Fruit fly (Drosophila melanogaster) whole organism, embryonic: Measurements from ENCODE around the gene Kap3.

ENCODE experiments used
- Aef1 ChIP-seq: fragments of 200-800 bp; sonication (Bioruptor generic); IDR thresholded peaks from 3 replicates; pipeline ENCODE4 v1.3.6; 2022; ENCODE audit warnings: missing biosample characterization, missing genetic modification characterization
- Antp ChIP-seq: fragments of 200-800 bp; sonication (Bioruptor generic); optimal IDR thresholded peaks from 3 replicates; lab custom pipeline; 2016; ENCODE audit warnings: missing biosample characterization, missing genetic modification characterization
- Awh ChIP-seq: fragments of 200-800 bp; sonication (Bioruptor generic); IDR thresholded peaks from 2 replicates; pipeline ENCODE4, ENCODE4 v1.3.6; 2022; ENCODE audit warnings: missing biosample characterization, missing genetic modification characterization
- B-H1 ChIP-seq: fragments of 200-800 bp; sonication (Bioruptor generic); IDR thresholded peaks from 3 replicates; pipeline ENCODE4 v1.3.6; 2022; ENCODE audit warnings: missing biosample characterization, missing genetic modification characterization
- CG10147 ChIP-seq: fragments of 200-800 bp; sonication (Bioruptor generic); optimal IDR thresholded peaks from 2 replicates; lab custom pipeline; 2019; ENCODE audit warnings: missing biosample characterization, mild to moderate bottlenecking, missing genetic modification characterization, moderate library complexity
- CG10274 ChIP-seq: fragments of 200-800 bp; sonication (Bioruptor generic); optimal IDR thresholded peaks from 3 replicates; lab custom pipeline; 2017; ENCODE audit warnings: missing biosample characterization, mild to moderate bottlenecking, missing genetic modification characterization
- CG11504 ChIP-seq: fragments of 200-800 bp; sonication (Bioruptor generic); optimal IDR thresholded peaks from 3 replicates; lab custom pipeline; 2019; ENCODE audit warnings: missing biosample characterization, mild to moderate bottlenecking, missing genetic modification characterization, moderate library complexity
- CG11695 ChIP-seq: fragments of 200-800 bp; sonication (Bioruptor generic); IDR thresholded peaks from 3 replicates; pipeline ENCODE4 v1.3.6; 2022; ENCODE audit warnings: missing biosample characterization, missing genetic modification characterization
- CG12236 ChIP-seq: fragments of 200-800 bp; sonication (Bioruptor generic); optimal IDR thresholded peaks from 2 replicates; lab custom pipeline; 2016; ENCODE audit warnings: missing biosample characterization, missing genetic modification characterization
- CG1233 ChIP-seq: fragments of 200-800 bp; sonication (Bioruptor generic); optimal IDR thresholded peaks from 4 replicates; lab custom pipeline; 2018; ENCODE audit warnings: missing biosample characterization, mild to moderate bottlenecking, missing genetic modification characterization
- CG12769 ChIP-seq: fragments of 200-800 bp; sonication (Bioruptor generic); optimal IDR thresholded peaks from 2 replicates; lab custom pipeline; 2019; ENCODE audit warnings: missing biosample characterization, mild to moderate bottlenecking, missing genetic modification characterization, moderate library complexity
- CG13424 ChIP-seq: fragments of 200-800 bp; sonication (Bioruptor generic); optimal IDR thresholded peaks from 2 replicates; lab custom pipeline; 2019; ENCODE audit warnings: missing biosample characterization, mild to moderate bottlenecking, missing genetic modification characterization, moderate library complexity
- CG13775 ChIP-seq: fragments of 200-800 bp; sonication (Bioruptor generic); optimal IDR thresholded peaks from 3 replicates; lab custom pipeline; 2017; ENCODE audit warnings: missing biosample characterization, mild to moderate bottlenecking, missing genetic modification characterization
- CG15479 ChIP-seq: fragments of 200-800 bp; sonication (Bioruptor generic); optimal IDR thresholded peaks from 3 replicates; lab custom pipeline; 2019; ENCODE audit warnings: missing biosample characterization, mild to moderate bottlenecking, missing genetic modification characterization, moderate library complexity
- CG16813 ChIP-seq: fragments of 200-800 bp; sonication (Bioruptor generic); IDR thresholded peaks from 3 replicates; pipeline ENCODE4 v1.3.6; 2022; ENCODE audit warnings: missing biosample characterization, missing genetic modification characterization; ENCODE audit not compliant: partially characterized antibody
- CG17612 ChIP-seq: fragments of 200-800 bp; sonication (Bioruptor generic); IDR thresholded peaks from 2 replicates; pipeline ENCODE4 v1.3.6; 2022; ENCODE audit warnings: missing biosample characterization, missing genetic modification characterization
- CG2678 ChIP-seq: fragments of 200-800 bp; sonication (Bioruptor generic); optimal IDR thresholded peaks from 3 replicates; lab custom pipeline; 2019; ENCODE audit warnings: missing biosample characterization, mild to moderate bottlenecking, missing genetic modification characterization, moderate library complexity
- CG2889 ChIP-seq: fragments of 200-800 bp; sonication (Bioruptor generic); IDR thresholded peaks from 3 replicates; pipeline ENCODE4 v1.3.6; 2022; ENCODE audit warnings: missing biosample characterization, missing genetic modification characterization
- CG30403 ChIP-seq: fragments of 200-800 bp; sonication (Bioruptor generic); optimal IDR thresholded peaks from 3 replicates; lab custom pipeline; 2016; ENCODE audit warnings: missing biosample characterization, missing genetic modification characterization
- CG32532 ChIP-seq: fragments of 200-800 bp; sonication (Bioruptor generic); IDR thresholded peaks from 2 replicates; pipeline ENCODE4 v1.3.6; 2022; ENCODE audit warnings: missing biosample characterization, missing genetic modification characterization
- CG32772 ChIP-seq: fragments of 200-800 bp; sonication (Bioruptor generic); IDR thresholded peaks from 2 replicates; pipeline ENCODE4 v1.3.6; 2022; ENCODE audit warnings: missing biosample characterization, missing genetic modification characterization
- CG7786 ChIP-seq: fragments of 200-800 bp; sonication (Bioruptor generic); optimal IDR thresholded peaks from 2 replicates; lab custom pipeline; 2016; ENCODE audit warnings: missing biosample characterization, missing genetic modification characterization
- CG8290 ChIP-seq, 3 experiments: fragments of 200-800 bp; sonication (Bioruptor generic); optimal IDR thresholded peaks; 2 replicates each; lab custom pipeline; 2016 to 2019; ENCODE audit warnings: missing biosample characterization in 3 of 3, missing genetic modification characterization in 3 of 3, mild to moderate bottlenecking in 2 of 3, moderate library complexity in 1 of 3
- CG8765 ChIP-seq: fragments of 200-800 bp; sonication (Bioruptor generic); IDR thresholded peaks from 2 replicates; pipeline ENCODE4 v1.3.6; 2022; ENCODE audit warnings: missing biosample characterization, missing genetic modification characterization
- CTCF ChIP-seq: fragments of 200-800 bp; sonication (Bioruptor generic); optimal IDR thresholded peaks from 2 replicates; lab custom pipeline; 2017; ENCODE audit warnings: missing biosample characterization, mild to moderate bottlenecking, missing genetic modification characterization, moderate library complexity
- Chrac-16 ChIP-seq: fragments of 200-800 bp; sonication (Bioruptor generic); optimal IDR thresholded peaks from 3 replicates; lab custom pipeline; 2016; ENCODE audit warnings: missing biosample characterization, missing genetic modification characterization
- Eip74EF ChIP-seq, 2 experiments: fragments of 200-800 bp in 1 of 2; fragments of >200 bp in 1 of 2; sonication (Bioruptor generic) in 1 of 2; optimal IDR thresholded peaks; 2 replicates each; lab custom pipeline; 2017 to 2019; ENCODE audit warnings: missing biosample characterization in 2 of 2, missing genetic modification characterization in 2 of 2, mild to moderate bottlenecking in 1 of 2, moderate library complexity in 1 of 2
- HLHmδ ChIP-seq: fragments of 200-800 bp; sonication (Bioruptor generic); optimal IDR thresholded peaks from 2 replicates; lab custom pipeline; 2018; ENCODE audit warnings: missing biosample characterization, mild to moderate bottlenecking, missing genetic modification characterization, moderate library complexity
- Hmr ChIP-seq: fragments of 200-800 bp; sonication (Bioruptor generic); optimal IDR thresholded peaks from 3 replicates; lab custom pipeline; 2017; ENCODE audit warnings: mild to moderate bottlenecking, missing biosample characterization, missing genetic modification reagents, missing genetic modification characterization
- Hr3 ChIP-seq: fragments of 200-800 bp; sonication (Bioruptor generic); optimal IDR thresholded peaks from 3 replicates; lab custom pipeline; 2016; ENCODE audit warnings: missing biosample characterization, missing genetic modification characterization
- Hr78 ChIP-seq, 2 experiments: fragments of 200-800 bp in 1 of 2; fragments of >200 bp in 1 of 2; sonication (Bioruptor generic) in 1 of 2; optimal IDR thresholded peaks; 2 replicates each; lab custom pipeline; 2017 to 2019; ENCODE audit warnings: missing biosample characterization in 2 of 2, missing genetic modification characterization in 2 of 2, mild to moderate bottlenecking in 1 of 2, moderate library complexity in 1 of 2
- Ptx1 ChIP-seq: fragments of 200-800 bp; sonication (Bioruptor generic); IDR thresholded peaks from 2 replicates; pipeline ENCODE4 v1.3.6; 2022; ENCODE audit warnings: missing biosample characterization, missing genetic modification characterization
- Sox102F ChIP-seq: fragments of 200-800 bp; sonication (Bioruptor generic); optimal IDR thresholded peaks from 2 replicates; lab custom pipeline; 2018; ENCODE audit warnings: missing biosample characterization, mild to moderate bottlenecking, missing genetic modification characterization, moderate library complexity
- Sry-δ ChIP-seq: fragments of 200-800 bp; sonication (Bioruptor generic); optimal IDR thresholded peaks from 2 replicates; lab custom pipeline; 2016; ENCODE audit warnings: missing biosample characterization, missing genetic modification characterization
- amos ChIP-seq: fragments of 200-800 bp; sonication (Bioruptor generic); IDR thresholded peaks from 2 replicates; pipeline ENCODE4 v1.3.6; 2022; ENCODE audit warnings: missing biosample characterization, missing genetic modification characterization; ENCODE audit not compliant: partially characterized antibody
- bigmax ChIP-seq: fragments of 200-800 bp; sonication (Bioruptor generic); optimal IDR thresholded peaks from 2 replicates; lab custom pipeline; 2018; ENCODE audit warnings: missing biosample characterization, mild to moderate bottlenecking, missing genetic modification characterization
- bowl ChIP-seq: fragments of 200-800 bp; sonication (Bioruptor generic); IDR thresholded peaks from 2 replicates; pipeline ENCODE4 v1.3.6; 2022; ENCODE audit warnings: missing biosample characterization, missing genetic modification characterization
- br ChIP-seq: fragments of >200 bp; optimal IDR thresholded peaks from 2 replicates; lab custom pipeline; 2017
- bsh ChIP-seq, 2 experiments: fragments of 200-800 bp; sonication (Bioruptor generic); optimal IDR thresholded peaks; 2 replicates each; lab custom pipeline; 2017 to 2018; ENCODE audit warnings: mild to moderate bottlenecking in 2 of 2, missing biosample characterization in 2 of 2, missing genetic modification characterization in 2 of 2, moderate library complexity in 1 of 2
- dimm ChIP-seq: fragments of 200-800 bp; sonication (Bioruptor generic); IDR thresholded peaks from 2 replicates; pipeline ENCODE4 v1.3.6; 2022; ENCODE audit warnings: missing biosample characterization, missing genetic modification characterization
- dpn ChIP-seq, 2 experiments: fragments of 200-800 bp; sonication (Bioruptor generic); optimal IDR thresholded peaks; 3 replicates each; lab custom pipeline; 2016; ENCODE audit warnings: missing biosample characterization in 2 of 2, missing genetic modification characterization in 2 of 2
- grau ChIP-seq: fragments of 200-800 bp; optimal IDR thresholded peaks from 3 replicates; lab custom pipeline; 2019; ENCODE audit warnings: missing biosample characterization, mild to moderate bottlenecking, missing genetic modification characterization, moderate library complexity
- ind ChIP-seq: fragments of 200-800 bp; sonication (Bioruptor generic); optimal IDR thresholded peaks from 3 replicates; lab custom pipeline; 2016; ENCODE audit warnings: missing biosample characterization, missing genetic modification characterization
- lilli ChIP-seq: fragments of 200-800 bp; sonication (Bioruptor generic); optimal IDR thresholded peaks from 3 replicates; lab custom pipeline; 2016; ENCODE audit warnings: missing biosample characterization, missing genetic modification characterization
- lmd ChIP-seq: fragments of 200-800 bp; sonication (Bioruptor generic); IDR thresholded peaks from 2 replicates; pipeline ENCODE4 v1.3.6; 2022; ENCODE audit warnings: missing biosample characterization, missing genetic modification characterization
- lola ChIP-seq, 3 experiments: fragments of >200 bp in 2 of 3; fragments of 200-800 bp in 1 of 3; sonication (Bioruptor generic) in 1 of 3; optimal IDR thresholded peaks; 2 replicates each; lab custom pipeline; 2017 to 2019; ENCODE audit warnings: missing biosample characterization in 3 of 3, missing genetic modification characterization in 3 of 3, mild to moderate bottlenecking in 1 of 3, moderate library complexity in 1 of 3
- sens ChIP-seq: fragments of 200-800 bp; sonication (Bioruptor generic); peaks from one replicate; lab custom pipeline; 2016; ENCODE audit warnings: missing biosample characterization, missing genetic modification characterization
- seq ChIP-seq: fragments of 200-800 bp; sonication (Bioruptor generic); IDR thresholded peaks from 2 replicates; pipeline ENCODE4 v1.3.6; 2022; ENCODE audit warnings: missing biosample characterization, missing genetic modification characterization
- sug ChIP-seq: fragments of 200-800 bp; optimal IDR thresholded peaks from 2 replicates; lab custom pipeline; 2019; ENCODE audit warnings: missing biosample characterization, mild to moderate bottlenecking, missing genetic modification characterization, moderate library complexity
- tll ChIP-seq, 2 experiments: fragments of 200-800 bp in 1 of 2; fragments of >200 bp in 1 of 2; sonication (Bioruptor generic) in 1 of 2; optimal IDR thresholded peaks; 2 replicates each; lab custom pipeline; 2017 to 2019; ENCODE audit warnings: missing biosample characterization in 2 of 2, missing genetic modification characterization in 2 of 2, mild to moderate bottlenecking in 1 of 2, moderate library complexity in 1 of 2
- tup ChIP-seq: fragments of 200-800 bp; sonication (Bioruptor generic); optimal IDR thresholded peaks from 2 replicates; lab custom pipeline; 2016; ENCODE audit warnings: missing biosample characterization, mild to moderate bottlenecking, missing genetic modification characterization, moderate library complexity
- wek ChIP-seq: fragments of 200-800 bp; sonication (Bioruptor generic); optimal IDR thresholded peaks from 3 replicates; lab custom pipeline; 2018; ENCODE audit warnings: missing biosample characterization, mild to moderate bottlenecking, missing genetic modification characterization, moderate library complexity

Kap3 gene

DNA sequence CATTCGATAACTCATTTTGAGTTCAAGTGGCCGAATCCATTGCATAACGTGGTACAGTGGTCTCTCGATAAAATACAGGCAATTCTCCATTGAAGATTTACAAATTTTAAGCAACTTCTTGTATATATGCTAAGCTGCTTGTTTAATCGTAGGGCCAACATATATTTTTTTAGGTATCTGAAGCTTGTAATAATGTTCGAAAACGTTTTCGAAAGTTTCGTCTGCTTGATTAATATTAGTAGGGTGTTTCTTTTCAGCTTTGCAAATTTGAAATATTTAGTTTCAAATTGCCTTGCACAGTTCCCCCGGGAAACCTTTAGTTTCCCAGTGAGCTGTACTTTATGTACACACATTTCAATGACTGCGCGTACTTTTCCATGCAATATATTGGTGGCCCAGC is 39.9 kb upstream of the Kap3 start (continued):
- no peak for TF ChIP-seq lola (GFP tag; optimal IDR thresholded peaks at IDR 0.05; lab: Kevin White, UChicago)
- TF ChIP-seq dpn (GFP tag; optimal IDR thresholded peaks at IDR 0.05; lab: Kevin White, UChicago): peak in 1 of 2 experiments; percentile 6
- TF ChIP-seq tup (GFP tag; lab: Kevin White, UChicago): no peak
- no peak for TF ChIP-seq CG12769 (tag; lab: Kevin White, UChicago)
- TF ChIP-seq Ptx1 (GFP tag; lab: Robert Waterston, UW): no peak
- no peak for TF ChIP-seq CTCF (GFP tag; lab: Kevin White, UChicago)
- 0 out of 2 replicates have a peak, but pooled peaks have one; percentile 17 for TF ChIP-seq lmd (GFP tag; lab: Robert Waterston, UW)
- TF ChIP-seq Sry-δ (GFP tag; lab: Kevin White, UChicago): no peak
- TF ChIP-seq CG10147: peak; percentile 5
- TF ChIP-seq bsh (GFP tag; optimal IDR thresholded peaks at IDR 0.05; lab: Kevin White, UChicago): peak in 1 of 2 experiments; percentile 13
- TF ChIP-seq CG13424 (tag; lab: Kevin White, UChicago): peak; percentile 33
- no peak for TF ChIP-seq seq (GFP tag; lab: Robert Waterston, UW)
- TF ChIP-seq bowl (GFP tag; lab: Robert Waterston, UW): no peak
- peak; percentile 44 for TF ChIP-seq Sox102F
- no peak for TF ChIP-seq Chrac-16 (GFP tag; lab: Kevin White, UChicago)
- TF ChIP-seq grau: peak; percentile 61
- peak; percentile 75 for TF ChIP-seq sens (GFP tag; lab: Kevin White, UChicago)
- TF ChIP-seq Aef1: no peak
- no peak for TF ChIP-seq Eip74EF (GFP tag; optimal IDR thresholded peaks at IDR 0.05; lab: Kevin White, UChicago)
- TF ChIP-seq CG15479 (GFP tag; lab: Kevin White, UChicago): no peak
- TF ChIP-seq Hr78 (GFP tag; optimal IDR thresholded peaks at IDR 0.05; lab: Kevin White, UChicago): no peak
- no peak for TF ChIP-seq CG1233 (GFP tag; lab: Kevin White, UChicago)
- TF ChIP-seq CG2678 (tag; lab: Kevin White, UChicago): peak; percentile 34
- TF ChIP-seq sug (tag; lab: Kevin White, UChicago): no peak
- TF ChIP-seq CG8290 (GFP tag; optimal IDR thresholded peaks at IDR 0.05; lab: Kevin White, UChicago): no peak
- no peak for TF ChIP-seq CG8290 (tag; optimal IDR thresholded peaks at IDR 0.05; lab: Kevin White, UChicago)
- no peak for TF ChIP-seq br
- TF ChIP-seq bigmax (GFP tag; lab: Kevin White, UChicago): no peak
- no peak for TF ChIP-seq CG13775 (GFP tag; lab: Kevin White, UChicago)
- TF ChIP-seq CG12236 (GFP tag; lab: Kevin White, UChicago): no peak
- TF ChIP-seq HLHmδ (GFP tag; lab: Kevin White, UChicago): no peak
- no peak for TF ChIP-seq CG10274 (GFP tag; lab: Kevin White, UChicago)
- TF ChIP-seq ind (GFP tag; lab: Kevin White, UChicago): peak; percentile 16
- no peak for TF ChIP-seq CG7786
- no peak for TF ChIP-seq wek (GFP tag; lab: Kevin White, UChicago)
- no peak for TF ChIP-seq CG30403
- TF ChIP-seq Awh: no peak
- no peak for TF ChIP-seq lilli (GFP tag; lab: Kevin White, UChicago)
- TF ChIP-seq B-H1 (GFP tag; lab: Robert Waterston, UW): no peak
- TF ChIP-seq CG11504 (tag; lab: Kevin White, UChicago): peak; percentile 31

DNA sequence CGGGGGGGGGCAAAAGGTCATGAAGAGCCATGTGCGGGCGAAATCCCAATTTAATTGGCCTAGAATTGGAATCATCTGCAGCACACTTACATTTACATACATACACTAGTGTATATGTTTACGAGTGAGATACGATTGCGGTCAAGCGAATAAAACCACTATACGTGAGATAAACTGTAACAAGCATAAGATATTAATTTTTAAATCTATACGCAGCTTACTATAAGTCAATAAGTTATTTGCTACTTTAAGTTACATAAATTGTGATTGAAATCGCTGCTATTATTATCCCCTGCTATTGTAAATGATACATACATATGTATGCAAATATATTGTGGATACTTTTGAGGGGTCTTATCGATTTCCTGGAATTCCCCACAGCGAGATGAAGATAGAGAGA is 39.3 kb upstream of the Kap3 start:
- peak; percentile 39; the same call in 1 of the 2 replicates for TF ChIP-seq CG32772 (GFP tag; lab: Robert Waterston, UW)
- no peak for TF ChIP-seq CG2889
- TF ChIP-seq dimm: peak; percentile 15; the same call in 1 of the 2 replicates
- no peak for TF ChIP-seq CG16813 (GFP tag; lab: Robert Waterston, UW)
- TF ChIP-seq CG8765: no peak
- no peak for TF ChIP-seq Hr3 (GFP tag; lab: Kevin White, UChicago)
- TF ChIP-seq CG17612 (GFP tag; lab: Robert Waterston, UW): no peak
- peak; percentile 61 for TF ChIP-seq Hmr (GFP tag; lab: Kevin White, UChicago)
- no peak for TF ChIP-seq amos (GFP tag; lab: Robert Waterston, UW)
- TF ChIP-seq Antp (GFP tag; lab: Kevin White, UChicago): peak; percentile 1
- no peak for TF ChIP-seq bigmax (GFP tag; lab: Kevin White, UChicago)
- TF ChIP-seq CG32532 (GFP tag; lab: Robert Waterston, UW): peak; percentile 57; the same call in 1 of the 2 replicates
- TF ChIP-seq tll (GFP tag; optimal IDR thresholded peaks at IDR 0.05; lab: Kevin White, UChicago): no peak
- TF ChIP-seq CG11695 (GFP tag; lab: Robert Waterston, UW): peak; percentile 53; the same call in 1 of the 3 replicates
